Worm (Caenorhabditis elegans): Measurements from ENCODE around the gene hrg-6.

The hrg-6 gene

ce11 chrIV:11063962-11064361, 31.6 kb downstream of the hrg-6 start, which contains the start of gene ttr-16:
TSS of gene ttr-16 (minus strand) at chrIV:11064137.
- TF ChIP-seq elt-3 (tag; optimal IDR thresholded peaks at IDR 0.05) (no peak), egl-5 (tag; optimal IDR thresholded peaks at IDR 0.05) (peak; percentile 63), nhr-23 (tag; optimal IDR thresholded peaks at IDR 0.05) (no peak), mdl-1 (tag; optimal IDR thresholded peaks at IDR 0.05) (no peak), skn-1 (tag; optimal IDR thresholded peaks at IDR 0.05) (no peak), ama-1 (optimal IDR thresholded peaks at IDR 0.05) (peak; percentile 55), nfya-1 (tag; optimal IDR thresholded peaks at IDR 0.05; ENCODE audit: insufficient read depth) (peak; percentile 84), sea-2 (GFP tag; optimal IDR thresholded peaks at IDR 0.05) (no peak)

ce11 chrIV:11067003-11067402, 34.6 kb downstream of the hrg-6 start, which contains the start of gene ttr-17:
TSS of gene ttr-17 (minus strand) at chrIV:11067026.
- TF ChIP-seq nfya-1 (tag; optimal IDR thresholded peaks at IDR 0.05; ENCODE audit: insufficient read depth) = peak; percentile 4
- no peak for TF ChIP-seq elt-3 (tag; optimal IDR thresholded peaks at IDR 0.05)
- no peak for TF ChIP-seq sea-2 (GFP tag; optimal IDR thresholded peaks at IDR 0.05)
- TF ChIP-seq nhr-43 (tag; optimal IDR thresholded peaks at IDR 0.05; ENCODE audit: poor library complexity, severe bottlenecking) = no peak
- no peak for TF ChIP-seq fkh-2 (tag; optimal IDR thresholded peaks at IDR 0.05)

ce11 chrIV:11068314-11068713, 35.9 kb downstream of the hrg-6 start:
- TF ChIP-seq snpc-4 (tag; optimal IDR thresholded peaks at IDR 0.05) (no peak), fos-1 (tag; optimal IDR thresholded peaks at IDR 0.05) (no peak), unc-62 (GFP tag; optimal IDR thresholded peaks at IDR 0.05) (peak; percentile 83), nhr-11 (tag; optimal IDR thresholded peaks at IDR 0.05) (peak; percentile 68), egl-5 (tag; optimal IDR thresholded peaks at IDR 0.05) (peak; percentile 40), elt-1 (tag; optimal IDR thresholded peaks at IDR 0.05) (no peak), nfya-1 (tag; optimal IDR thresholded peaks at IDR 0.05; ENCODE audit: insufficient read depth) (peak; percentile 47)

ce11 chrIV:11070895-11071294, 38.5 kb downstream of the hrg-6 start:
- TF ChIP-seq nhr-237 (tag; optimal IDR thresholded peaks at IDR 0.05) = peak; percentile 91
- peak; percentile 49 for TF ChIP-seq nhr-43 (tag; optimal IDR thresholded peaks at IDR 0.05; ENCODE audit: poor library complexity, severe bottlenecking)

- no peak for TF ChIP-seq elt-2 (tag; optimal IDR thresholded peaks at IDR 0.05)
- TF ChIP-seq unc-39 (tag; optimal IDR thresholded peaks at IDR 0.05) = no peak
- no peak for TF ChIP-seq ceh-28 (tag; optimal IDR thresholded peaks at IDR 0.05)
- TF ChIP-seq nhr-43 (tag; optimal IDR thresholded peaks at IDR 0.05; ENCODE audit: poor library complexity, severe bottlenecking) = no peak
- no peak for TF ChIP-seq nfya-1 (tag; optimal IDR thresholded peaks at IDR 0.05; ENCODE audit: insufficient read depth)
- TF ChIP-seq snpc-4 (tag; optimal IDR thresholded peaks at IDR 0.05) = no peak
- no peak for TF ChIP-seq hmg-11 (tag; optimal IDR thresholded peaks at IDR 0.05)
- no peak for TF ChIP-seq sea-2 (GFP tag; optimal IDR thresholded peaks at IDR 0.05)
- TF ChIP-seq pqm-1 (tag; optimal IDR thresholded peaks at IDR 0.05) = no peak
- no peak for TF ChIP-seq egl-27 (tag; optimal IDR thresholded peaks at IDR 0.05)
- TF ChIP-seq pha-4 (tag; optimal IDR thresholded peaks at IDR 0.05) = no peak
Observed at ce11 chrIV:11078482-11078881, 46.1 kb downstream of the hrg-6 start, which contains the start of gene Y5F2A.4. TSS of gene Y5F2A.4 (minus strand) at chrIV:11078582.

- TF ChIP-seq fos-1 (tag; optimal IDR thresholded peaks at IDR 0.05) = no peak
- no peak for TF ChIP-seq egl-5 (tag; optimal IDR thresholded peaks at IDR 0.05)
- TF ChIP-seq hmg-11 (tag; optimal IDR thresholded peaks at IDR 0.05) = no peak
- no peak for TF ChIP-seq nhr-28 (tag; optimal IDR thresholded peaks at IDR 0.05)
- TF ChIP-seq ama-1 (optimal IDR thresholded peaks at IDR 0.05) = peak; percentile 94
- TF ChIP-seq sea-2 (GFP tag; optimal IDR thresholded peaks at IDR 0.05) = no peak
- TF ChIP-seq nhr-76 (tag; optimal IDR thresholded peaks at IDR 0.05) = no peak
- no peak for TF ChIP-seq egl-27 (tag; optimal IDR thresholded peaks at IDR 0.05)
- no peak for TF ChIP-seq nhr-25 (tag; optimal IDR thresholded peaks at IDR 0.05)
- no peak for TF ChIP-seq elt-1 (tag; optimal IDR thresholded peaks at IDR 0.05)
- peak; percentile 13 for TF ChIP-seq pha-4 (tag; optimal IDR thresholded peaks at IDR 0.05)
- peak; percentile 18 for TF ChIP-seq lsy-12 (tag; optimal IDR thresholded peaks at IDR 0.05)
- TF ChIP-seq fkh-2 (tag; optimal IDR thresholded peaks at IDR 0.05) = no peak
- no peak for TF ChIP-seq elt-2 (tag; optimal IDR thresholded peaks at IDR 0.05)
- TF ChIP-seq mdl-1 (tag; optimal IDR thresholded peaks at IDR 0.05) = no peak
- TF ChIP-seq unc-39 (tag; optimal IDR thresholded peaks at IDR 0.05) = no peak
Observed at ce11 chrIV:11080823-11081285, 48.5 kb downstream of the hrg-6 start, which contains the start of gene atg-7. TSS of gene atg-7 (minus strand) at chrIV:11081055.

ce11 chrIV:11082153-11082552, 49.8 kb downstream of the hrg-6 start, which contains the start of gene let-70:
TSS of gene let-70 (minus strand) at chrIV:11082253.
- TF ChIP-seq nhr-237 (tag; optimal IDR thresholded peaks at IDR 0.05) (no peak), eor-1 (tag; optimal IDR thresholded peaks at IDR 0.05) (no peak), skn-1 (tag; optimal IDR thresholded peaks at IDR 0.05) (no peak)
